Worm (Caenorhabditis elegans) whole organism, early embryonic: ENCODE measurements around the gene F13E9.11.

Experiments
- F13C5.2 ChIP-seq: sonication (generic microtip); optimal IDR thresholded peaks from 2 replicates; lab custom pipeline; 2017; ENCODE audit warnings: mild to moderate bottlenecking, missing genetic modification characterization, inconsistent platforms, missing compliant biosample characterization
- aly-1 ChIP-seq: sonication (generic microtip); optimal IDR thresholded peaks from 2 replicates; lab custom pipeline; 2016; ENCODE audit warnings: missing genetic modification characterization, missing compliant biosample characterization
- ama-1 ChIP-seq: fragments of 150-350 bp; optimal IDR thresholded peaks from 2 replicates; lab custom pipeline; 2014
- ceh-13 ChIP-seq: fragments of 200-800 bp; sonication (Bioruptor generic); optimal IDR thresholded peaks from 2 replicates; lab custom pipeline; 2018; ENCODE audit warnings: mild to moderate bottlenecking, missing genetic modification characterization, missing compliant biosample characterization
- flt-1 ChIP-seq: fragments of 200-800 bp; sonication (Bioruptor generic); IDR thresholded peaks from 2 replicates; pipeline ENCODE4 v1.3.6; 2022; ENCODE audit warnings: missing genetic modification characterization, missing compliant biosample characterization
- hmbx-1 ChIP-seq: sonication (generic microtip); optimal IDR thresholded peaks from 2 replicates; lab custom pipeline; 2016; ENCODE audit warnings: mild to moderate bottlenecking, missing genetic modification characterization, missing compliant biosample characterization
- pes-1 ChIP-seq: fragments of 200-800 bp; sonication (Bioruptor generic); IDR thresholded peaks from 2 replicates; pipeline ENCODE4 v1.3.6; 2022; ENCODE audit warnings: missing genetic modification reagents, missing genetic modification characterization, missing compliant biosample characterization
- sea-1 ChIP-seq: fragments of 200-800 bp; sonication (Bioruptor generic); conservative IDR thresholded peaks from 2 replicates; pipeline ENCODE4 v1.3.6; 2022; ENCODE audit warnings: missing genetic modification characterization, missing compliant biosample characterization
- tra-4 ChIP-seq: sonication (generic microtip); optimal IDR thresholded peaks from 2 replicates; lab custom pipeline; 2017; ENCODE audit warnings: missing genetic modification characterization, missing compliant biosample characterization

ce11 chrIV:10876844-10877243 lies 7.9 kb upstream of the F13E9.11 start, which contains the start of gene fipr-14:
- TF ChIP-seq ama-1 (lab: Kevin White, UChicago) (no peak), pes-1 (GFP tag; lab: Robert Waterston, UW) (no peak), aly-1 (no peak), F13C5.2 (tag; lab: Kevin White, UChicago) (no peak), sea-1 (GFP tag; lab: Robert Waterston, UW) (no peak), tra-4 (tag; lab: Kevin White, UChicago) (no peak), hmbx-1 (tag; lab: Kevin White, UChicago) (no peak), flt-1 (GFP tag; lab: Robert Waterston, UW) (no peak), ceh-13 (GFP tag; lab: Kevin White, UChicago) (no peak)
